Worm (Caenorhabditis elegans): ENCODE data around the gene srv-4.

Gene srv-4

ce11 chrIV:4265224-4265623 lies 23.0 kb downstream of the srv-4 start, which contains the start of gene F36A4.5:
Gene F36A4.5, plus strand, starts transcription at chrIV:4265524.
- TF ChIP-seq zfp-3 (GFP tag; conservative IDR thresholded peaks at IDR 0.05) (no peak), nhr-11 (tag; optimal IDR thresholded peaks at IDR 0.05) (no peak), lim-7 (GFP tag; IDR thresholded peaks at IDR 0.05) (no peak), hmg-1.1 (GFP tag; IDR thresholded peaks at IDR 0.05) (no peak), vab-7 (GFP tag; IDR thresholded peaks at IDR 0.05) (no peak), lir-3 (tag; optimal IDR thresholded peaks at IDR 0.05) (no peak), saeg-2 (GFP tag; IDR thresholded peaks at IDR 0.05) (no peak), unc-39 (tag; optimal IDR thresholded peaks at IDR 0.05) (no peak), ceh-32 (tag; optimal IDR thresholded peaks at IDR 0.05; ENCODE audit: poor library complexity) (no peak), dmd-6 (GFP tag; IDR thresholded peaks at IDR 0.05) (no peak), egl-27 (tag; optimal IDR thresholded peaks at IDR 0.05) (no peak), nhr-77 (tag; optimal IDR thresholded peaks at IDR 0.05) (no peak), ama-1 (optimal IDR thresholded peaks at IDR 0.05) (no peak), aly-2 (tag; optimal IDR thresholded peaks at IDR 0.05) (no peak)

- TF ChIP-seq set-16 (GFP tag; IDR thresholded peaks at IDR 0.05) (peak; percentile 98), ZK337.2 (GFP tag; IDR thresholded peaks at IDR 0.05) (no peak), nhr-76 (tag; optimal IDR thresholded peaks at IDR 0.05) (no peak), unc-62 (GFP tag; optimal IDR thresholded peaks at IDR 0.05 in 1 of 2) (no peak), unc-62 (tag; optimal IDR thresholded peaks at IDR 0.05) (no peak), Y48G9A.11 (GFP tag; IDR thresholded peaks at IDR 0.05) (no peak), php-3 (GFP tag; IDR thresholded peaks at IDR 0.05) (0 out of 2 replicates have a peak, but pooled peaks have one; percentile 24), pha-4 (GFP tag; IDR thresholded peaks at IDR 0.05) (peak; percentile 55; the same call in 1 of the 2 replicates), pha-4 (tag; optimal IDR thresholded peaks at IDR 0.05) (no peak), unc-39 (tag; optimal IDR thresholded peaks at IDR 0.05) (no peak), F49E8.2 (tag; optimal IDR thresholded peaks at IDR 0.05; ENCODE audit: borderline replicate concordance) (no peak), nhr-42 (GFP tag; IDR thresholded peaks at IDR 0.05) (no peak), mdl-1 (tag; optimal IDR thresholded peaks at IDR 0.05) (no peak), ctbp-1 (GFP tag; IDR thresholded peaks at IDR 0.05) (no peak), daf-12 (tag; optimal IDR thresholded peaks at IDR 0.05) (no peak)
Observed at ce11 chrIV:4264649-4265048, 23.6 kb downstream of the srv-4 start.

- no peak for TF ChIP-seq F37D6.2 (tag; optimal IDR thresholded peaks at IDR 0.05)
- TF ChIP-seq nhr-77 (tag; optimal IDR thresholded peaks at IDR 0.05): no peak
- TF ChIP-seq attf-4 (tag; optimal IDR thresholded peaks at IDR 0.05): no peak
- TF ChIP-seq daf-8 (GFP tag; IDR thresholded peaks at IDR 0.05): no peak
- TF ChIP-seq egl-27 (tag; optimal IDR thresholded peaks at IDR 0.05): no peak
- TF ChIP-seq sdz-12 (GFP tag; optimal IDR thresholded peaks at IDR 0.05): no peak
- no peak for TF ChIP-seq nhr-11 (tag; optimal IDR thresholded peaks at IDR 0.05)
- TF ChIP-seq nhr-42 (GFP tag; IDR thresholded peaks at IDR 0.05): no peak
- TF ChIP-seq nhr-10 (tag; optimal IDR thresholded peaks at IDR 0.05): no peak
- TF ChIP-seq ctbp-1 (GFP tag; IDR thresholded peaks at IDR 0.05): no peak
- TF ChIP-seq ceh-82 (tag; optimal IDR thresholded peaks at IDR 0.05): no peak
- TF ChIP-seq snpc-4 (tag; optimal IDR thresholded peaks at IDR 0.05): no peak
- no peak for TF ChIP-seq nhr-41 (GFP tag; IDR thresholded peaks at IDR 0.05)
- no peak for TF ChIP-seq F44E2.7 (GFP tag; IDR thresholded peaks at IDR 0.05)
Observed at ce11 chrIV:4262993-4263392, 25.2 kb downstream of the srv-4 start, which contains the start of gene col-33. Gene col-33, plus strand, starts transcription at chrIV:4263293.

ce11 chrIV:4259433-4259832 lies 28.8 kb downstream of the srv-4 start:
- TF ChIP-seq nhr-28 (tag; optimal IDR thresholded peaks at IDR 0.05) (peak; percentile 45), nhr-10 (tag; optimal IDR thresholded peaks at IDR 0.05) (no peak), egl-43 (GFP tag; IDR thresholded peaks at IDR 0.05) (no peak), jun-1 (tag; optimal IDR thresholded peaks at IDR 0.05) (no peak), ces-1 (GFP tag; optimal IDR thresholded peaks at IDR 0.05) (no peak), daf-8 (GFP tag; IDR thresholded peaks at IDR 0.05) (no peak), saeg-2 (GFP tag; IDR thresholded peaks at IDR 0.05) (no peak), hif-1 (tag; optimal IDR thresholded peaks at IDR 0.05) (no peak), F49E8.2 (tag; optimal IDR thresholded peaks at IDR 0.05; ENCODE audit: borderline replicate concordance) (no peak), ceh-82 (tag; optimal IDR thresholded peaks at IDR 0.05) (no peak), mdl-1 (tag; optimal IDR thresholded peaks at IDR 0.05) (no peak), dmd-6 (GFP tag; IDR thresholded peaks at IDR 0.05) (peak; percentile 58), ceh-44 (GFP tag; IDR thresholded peaks at IDR 0.05) (no peak), F10B5.3 (tag; optimal IDR thresholded peaks at IDR 0.05) (no peak), nhr-42 (GFP tag; IDR thresholded peaks at IDR 0.05) (no peak), lin-1 (GFP tag; IDR thresholded peaks at IDR 0.05) (no peak), Y48G9A.11 (GFP tag; IDR thresholded peaks at IDR 0.05) (no peak), mxl-2 (GFP tag; conservative IDR thresholded peaks at IDR 0.05) (no peak), snpc-1.2 (GFP tag; IDR thresholded peaks at IDR 0.05) (no peak)
